Worm (Caenorhabditis elegans): Measurements from ENCODE around the gene C40H1.7.

Gene C40H1.7

ce11 chrIII:9336807-9337206 is 12.0 kb downstream of the C40H1.7 start:
- TF ChIP-seq ceh-18 (tag; optimal IDR thresholded peaks at IDR 0.05), result no peak

ce11 chrIII:9337968-9338367 is 13.1 kb downstream of the C40H1.7 start:
- TF ChIP-seq unc-55 (GFP tag; optimal IDR thresholded peaks at IDR 0.05) (no peak), pros-1 (tag; optimal IDR thresholded peaks at IDR 0.05) (no peak), pqm-1 (tag; optimal IDR thresholded peaks at IDR 0.05) (no peak), ttx-3 (tag; optimal IDR thresholded peaks at IDR 0.05) (no peak), pha-4 (tag; optimal IDR thresholded peaks at IDR 0.05) (no peak), ceh-19 (GFP tag; optimal IDR thresholded peaks at IDR 0.05) (no peak), fkh-10 (GFP tag; optimal IDR thresholded peaks at IDR 0.05) (no peak), syd-9 (tag; optimal IDR thresholded peaks at IDR 0.05) (no peak), K09A11.1 (tag; optimal IDR thresholded peaks at IDR 0.05; ENCODE audit: insufficient read depth) (no peak), pax-1 (tag; optimal IDR thresholded peaks at IDR 0.05) (no peak), pag-3 (tag; optimal IDR thresholded peaks at IDR 0.05; ENCODE audit: borderline replicate concordance) (no peak), Y22D7AL.16 (tag; optimal IDR thresholded peaks at IDR 0.05) (no peak), hlh-8 (tag; optimal IDR thresholded peaks at IDR 0.05) (no peak), elt-4 (tag; optimal IDR thresholded peaks at IDR 0.05) (no peak), ets-4 (tag; optimal IDR thresholded peaks at IDR 0.05) (no peak), ceh-9 (tag; optimal IDR thresholded peaks at IDR 0.05) (no peak), nhr-232 (tag; optimal IDR thresholded peaks at IDR 0.05) (no peak)

ce11 chrIII:9340025-9340424 is 15.2 kb downstream of the C40H1.7 start:
- no peak for TF ChIP-seq dve-1 (tag; optimal IDR thresholded peaks at IDR 0.05)
- no peak for TF ChIP-seq pha-2 (tag; optimal IDR thresholded peaks at IDR 0.05)
- no peak for TF ChIP-seq ceh-45 (GFP tag; IDR thresholded peaks at IDR 0.05)
- TF ChIP-seq lin-11 (tag; optimal IDR thresholded peaks at IDR 0.05), result no peak
- no peak for TF ChIP-seq elt-4 (tag; optimal IDR thresholded peaks at IDR 0.05)
- TF ChIP-seq hlh-30 (tag; optimal IDR thresholded peaks at IDR 0.05; ENCODE audit: insufficient read depth), result no peak
- no peak for TF ChIP-seq syd-9 (tag; optimal IDR thresholded peaks at IDR 0.05)
- no peak for TF ChIP-seq K09A11.1 (tag; optimal IDR thresholded peaks at IDR 0.05; ENCODE audit: insufficient read depth)
- no peak for TF ChIP-seq eyg-1 (tag; optimal IDR thresholded peaks at IDR 0.05)
- TF ChIP-seq che-1 (tag; optimal IDR thresholded peaks at IDR 0.05), result no peak
- TF ChIP-seq pros-1 (tag; optimal IDR thresholded peaks at IDR 0.05), result no peak
- no peak for TF ChIP-seq madf-2 (tag; optimal IDR thresholded peaks at IDR 0.05)
- TF ChIP-seq ceh-2 (tag; optimal IDR thresholded peaks at IDR 0.05), result no peak
- no peak for TF ChIP-seq C08G9.2 (tag; optimal IDR thresholded peaks at IDR 0.05)
- no peak for TF ChIP-seq ceh-48 (tag; optimal IDR thresholded peaks at IDR 0.05)
- TF ChIP-seq ceh-34 (tag; optimal IDR thresholded peaks at IDR 0.05), result no peak
- no peak for TF ChIP-seq fkh-6 (tag; optimal IDR thresholded peaks at IDR 0.05)
- no peak for TF ChIP-seq sdc-2 (tag; optimal IDR thresholded peaks at IDR 0.05)
- TF ChIP-seq tbx-2 (tag; optimal IDR thresholded peaks at IDR 0.05), result no peak

- TF ChIP-seq ceh-2 (tag; optimal IDR thresholded peaks at IDR 0.05) (no peak), pax-1 (tag; optimal IDR thresholded peaks at IDR 0.05) (no peak), sox-4 (tag; optimal IDR thresholded peaks at IDR 0.05) (no peak), ahr-1 (tag; optimal IDR thresholded peaks at IDR 0.05) (no peak), ceh-45 (GFP tag; IDR thresholded peaks at IDR 0.05) (no peak), gmeb-2 (tag; optimal IDR thresholded peaks at IDR 0.05) (no peak)
Measured at ce11 chrIII:9344347-9344746, 19.5 kb downstream of the C40H1.7 start, which contains the start of gene emb-9. emb-9 (minus strand) TSS chrIII:9344447.

- TF ChIP-seq hlh-13 (GFP tag; optimal IDR thresholded peaks at IDR 0.05) (no peak), gmeb-2 (tag; optimal IDR thresholded peaks at IDR 0.05) (no peak), pha-2 (tag; optimal IDR thresholded peaks at IDR 0.05) (no peak), ceh-18 (tag; optimal IDR thresholded peaks at IDR 0.05) (peak; percentile 1), unc-3 (GFP tag; conservative IDR thresholded peaks at IDR 0.05) (no peak), unc-3 (tag; optimal IDR thresholded peaks at IDR 0.05) (no peak), dmd-4 (tag; optimal IDR thresholded peaks at IDR 0.05; ENCODE audit: borderline replicate concordance) (no peak), tbx-2 (tag; optimal IDR thresholded peaks at IDR 0.05) (no peak), hlh-15 (tag; optimal IDR thresholded peaks at IDR 0.05) (no peak), sox-2 (GFP tag; IDR thresholded peaks at IDR 0.05) (no peak), ttx-3 (tag; optimal IDR thresholded peaks at IDR 0.05) (no peak), unc-55 (GFP tag; optimal IDR thresholded peaks at IDR 0.05) (peak; percentile 97), elt-2 (tag; optimal IDR thresholded peaks at IDR 0.05) (no peak), ceh-22 (tag; optimal IDR thresholded peaks at IDR 0.05) (no peak), unc-86 (tag; optimal IDR thresholded peaks at IDR 0.05) (no peak), ceh-31 (tag; optimal IDR thresholded peaks at IDR 0.05) (no peak), nhr-232 (tag; optimal IDR thresholded peaks at IDR 0.05) (no peak)
Measured at ce11 chrIII:9346114-9346513, 21.3 kb downstream of the C40H1.7 start.

All from whole organism, late embryonic.